2 worm cellular contexts compared by ENCODE assay signal in genomic region chrV:13020638-13021037, ce11.
A peak's percentile ranks its signal among the peaks of the same experiment; 100 is the strongest.
TF ChIP-seq lines count a peak whose summit lies in the region.

No protein-coding gene starts in this region.

TF ChIP-seq in whole organism, late embryonic, 69 proteins besides CTCF, POLR2A, EP300 and RAD21:
- no peak for TF ChIP-seq lim-6 (tag; optimal IDR thresholded peaks at IDR 0.05; lab: Kevin White, UChicago)
- no peak for TF ChIP-seq ceh-30 (tag; optimal IDR thresholded peaks at IDR 0.05; lab: Kevin White, UChicago)
- TF ChIP-seq hlh-13 (GFP tag; optimal IDR thresholded peaks at IDR 0.05; lab: Kevin White, UChicago), result no peak
- no peak for TF ChIP-seq unc-42 (tag; optimal IDR thresholded peaks at IDR 0.05; lab: Kevin White, UChicago)
- no peak for TF ChIP-seq unc-86 (tag; optimal IDR thresholded peaks at IDR 0.05; lab: Kevin White, UChicago)
- TF ChIP-seq ceh-31 (tag; optimal IDR thresholded peaks at IDR 0.05; lab: Kevin White, UChicago), result peak; percentile 35
- TF ChIP-seq Y22D7AL.16 (tag; optimal IDR thresholded peaks at IDR 0.05; lab: Kevin White, UChicago), result no peak

TF ChIP-seq in whole organism, mixed stage, embryonic, 35 proteins besides CTCF, POLR2A, EP300 and RAD21:
- TF ChIP-seq sem-2 (GFP tag; optimal IDR thresholded peaks at IDR 0.05; lab: Kevin White, UChicago), result no peak
- peak; percentile 16 for TF ChIP-seq mls-2 (tag; optimal IDR thresholded peaks at IDR 0.05; lab: Kevin White, UChicago)
- no peak for TF ChIP-seq nhr-237 (tag; optimal IDR thresholded peaks at IDR 0.05; lab: Kevin White, UChicago)
- TF ChIP-seq ceh-43 (GFP tag; optimal IDR thresholded peaks at IDR 0.05; lab: Kevin White, UChicago), result no peak
- TF ChIP-seq nhr-76 (tag; optimal IDR thresholded peaks at IDR 0.05; lab: Kevin White, UChicago), result no peak
- no peak for TF ChIP-seq ztf-11 (tag; optimal IDR thresholded peaks at IDR 0.05; lab: Kevin White, UChicago)
- TF ChIP-seq ces-1 (GFP tag; optimal IDR thresholded peaks at IDR 0.05; lab: Kevin White, UChicago), result peak; percentile 69
- TF ChIP-seq unc-120 (tag; optimal IDR thresholded peaks at IDR 0.05; lab: Kevin White, UChicago; ENCODE audit: poor library complexity, severe bottlenecking), result no peak
- no peak for TF ChIP-seq lsy-2 (tag; optimal IDR thresholded peaks at IDR 0.05; lab: Kevin White, UChicago)
- no peak for TF ChIP-seq flh-1 (GFP tag; optimal IDR thresholded peaks at IDR 0.05; lab: Kevin White, UChicago)
- TF ChIP-seq cnd-1 (tag; optimal IDR thresholded peaks at IDR 0.05; lab: Kevin White, UChicago), result peak; percentile 40
- TF ChIP-seq tbx-8 (GFP tag; optimal IDR thresholded peaks at IDR 0.05; lab: Kevin White, UChicago), result no peak
- no peak for TF ChIP-seq ceh-83 (GFP tag; optimal IDR thresholded peaks at IDR 0.05; lab: Kevin White, UChicago)
- no peak for TF ChIP-seq zip-8 (tag; optimal IDR thresholded peaks at IDR 0.05; lab: Kevin White, UChicago)
- no peak for TF ChIP-seq drap-1 (GFP tag; optimal IDR thresholded peaks at IDR 0.05; lab: Kevin White, UChicago)
- no peak for TF ChIP-seq snpc-4 (tag; optimal IDR thresholded peaks at IDR 0.05; lab: Kevin White, UChicago)
- TF ChIP-seq hlh-1 (tag; optimal IDR thresholded peaks at IDR 0.05; lab: Kevin White, UChicago), result no peak
- no peak for TF ChIP-seq nhr-28 (tag; optimal IDR thresholded peaks at IDR 0.05; lab: Kevin White, UChicago)
- TF ChIP-seq unc-39 (tag; optimal IDR thresholded peaks at IDR 0.05; lab: Kevin White, UChicago), result no peak
- TF ChIP-seq nhr-2 (tag; optimal IDR thresholded peaks at IDR 0.05; lab: Kevin White, UChicago), result no peak
- TF ChIP-seq elt-1 (tag; optimal IDR thresholded peaks at IDR 0.05; lab: Kevin White, UChicago; ENCODE audit: borderline replicate concordance, insufficient read depth), result no peak
- no peak for TF ChIP-seq ceh-39 (tag; optimal IDR thresholded peaks at IDR 0.05; lab: Kevin White, UChicago)
- TF ChIP-seq M03D4.4 (tag; optimal IDR thresholded peaks at IDR 0.05; lab: Kevin White, UChicago), result no peak
- no peak for TF ChIP-seq sptf-1 (tag; optimal IDR thresholded peaks at IDR 0.05; lab: Kevin White, UChicago)
- TF ChIP-seq mep-1 (tag; optimal IDR thresholded peaks at IDR 0.05; lab: Kevin White, UChicago), result no peak
- TF ChIP-seq elt-3 (tag; optimal IDR thresholded peaks at IDR 0.05; lab: Kevin White, UChicago), result no peak
- TF ChIP-seq ham-2 (GFP tag; optimal IDR thresholded peaks at IDR 0.05; lab: Kevin White, UChicago), result peak; percentile 66
- no peak for TF ChIP-seq bed-3 (GFP tag; optimal IDR thresholded peaks at IDR 0.05; lab: Kevin White, UChicago)
